Worm (Caenorhabditis elegans) whole organism, late embryonic: ENCODE measurements around the gene chil-21.

Source experiments
- C38D4.7 ChIP-seq: fragments of 200-800 bp; sonication (Bioruptor generic); optimal IDR thresholded peaks from 2 replicates; lab custom pipeline; 2018; ENCODE audit warnings: mild to moderate bottlenecking, missing genetic modification characterization, moderate library complexity, missing compliant biosample characterization
- K09A11.1 ChIP-seq: sonication (generic microtip); optimal IDR thresholded peaks from 2 replicates; lab custom pipeline; 2017; ENCODE audit warnings: antibody characterized with exemption, mild to moderate bottlenecking, missing genetic modification characterization, missing compliant biosample characterization; ENCODE audit not compliant: insufficient read depth
- ama-1 ChIP-seq: fragments of 150-350 bp; optimal IDR thresholded peaks from 2 replicates; lab custom pipeline; 2014
- ceh-14 ChIP-seq: sonication (generic microtip); optimal IDR thresholded peaks from 2 replicates; lab custom pipeline; 2016; ENCODE audit warnings: missing genotype, missing genetic modification characterization, missing compliant biosample characterization
- ceh-19 ChIP-seq: fragments of 200-800 bp; sonication (Bioruptor generic); optimal IDR thresholded peaks from 2 replicates; lab custom pipeline; 2018; ENCODE audit warnings: mild to moderate bottlenecking, missing genetic modification characterization, missing compliant biosample characterization
- ceh-34 ChIP-seq: sonication (generic microtip); optimal IDR thresholded peaks from 2 replicates; lab custom pipeline; 2016; ENCODE audit warnings: mild to moderate bottlenecking, missing genetic modification characterization, missing compliant biosample characterization
- ceh-45 ChIP-seq: fragments of 200-800 bp; sonication (Bioruptor generic); IDR thresholded peaks from 2 replicates; pipeline ENCODE4 v1.3.6; 2022; ENCODE audit warnings: missing genetic modification reagents, missing genetic modification characterization, missing compliant biosample characterization
- dmd-4 ChIP-seq: sonication (generic microtip); optimal IDR thresholded peaks from 2 replicates; lab custom pipeline; 2016; ENCODE audit warnings: borderline replicate concordance, missing genetic modification characterization, missing compliant biosample characterization
- dve-1 ChIP-seq: sonication (generic microtip); optimal IDR thresholded peaks from 2 replicates; lab custom pipeline; 2017; ENCODE audit warnings: antibody characterized with exemption, mild to moderate bottlenecking, missing genetic modification characterization, missing compliant biosample characterization
- elt-4 ChIP-seq: sonication (generic microtip); optimal IDR thresholded peaks from 2 replicates; lab custom pipeline; 2016; ENCODE audit warnings: missing genetic modification characterization, missing compliant biosample characterization
- ets-4 ChIP-seq: sonication (generic microtip); optimal IDR thresholded peaks from 2 replicates; lab custom pipeline; 2016; ENCODE audit warnings: missing genetic modification characterization, missing compliant biosample characterization
- eyg-1 ChIP-seq: sonication (generic microtip); optimal IDR thresholded peaks from 2 replicates; lab custom pipeline; 2016; ENCODE audit warnings: missing genotype, missing genetic modification characterization, missing compliant biosample characterization
- fax-1 ChIP-seq: sonication (generic microtip); optimal IDR thresholded peaks from 2 replicates; lab custom pipeline; 2016; ENCODE audit warnings: missing genotype, missing genetic modification characterization, missing compliant biosample characterization
- gmeb-2 ChIP-seq: sonication (generic microtip); optimal IDR thresholded peaks from 2 replicates; lab custom pipeline; 2016; ENCODE audit warnings: missing genetic modification characterization, inconsistent platforms, missing compliant biosample characterization
- hlh-13 ChIP-seq: fragments of 200-800 bp; sonication (Bioruptor generic); optimal IDR thresholded peaks from 2 replicates; lab custom pipeline; 2018; ENCODE audit warnings: mild to moderate bottlenecking, missing genetic modification characterization, missing compliant biosample characterization
- hlh-15 ChIP-seq: sonication (generic microtip); optimal IDR thresholded peaks from 2 replicates; lab custom pipeline; 2016; ENCODE audit warnings: missing genetic modification characterization, missing compliant biosample characterization
- hlh-30 ChIP-seq: sonication (generic microtip); optimal IDR thresholded peaks from 2 replicates; lab custom pipeline; 2017; ENCODE audit warnings: antibody characterized with exemption, missing genetic modification characterization, missing compliant biosample characterization; ENCODE audit not compliant: insufficient read depth
- madf-2 ChIP-seq: sonication (generic microtip); optimal IDR thresholded peaks from 2 replicates; lab custom pipeline; 2017; ENCODE audit warnings: missing genetic modification characterization, missing compliant biosample characterization
- nfya-1 ChIP-seq: sonication (generic microtip); optimal IDR thresholded peaks from 2 replicates; lab custom pipeline; 2017; ENCODE audit warnings: missing genetic modification characterization, mild to moderate bottlenecking, missing compliant biosample characterization, antibody characterized with exemption, moderate library complexity
- nhr-11 ChIP-seq: fragments of 150-350 bp; optimal IDR thresholded peaks from 2 replicates; lab custom pipeline; 2014; ENCODE audit warnings: missing biosample characterization, missing genetic modification characterization
- odd-2 ChIP-seq: sonication (generic microtip); optimal IDR thresholded peaks from 2 replicates; lab custom pipeline; 2017; ENCODE audit warnings: antibody characterized with exemption, mild to moderate bottlenecking, missing genetic modification characterization, missing compliant biosample characterization
- pat-9 ChIP-seq: fragments of 200-800 bp; sonication (Bioruptor generic); optimal IDR thresholded peaks from 2 replicates; lab custom pipeline; 2018; ENCODE audit warnings: mild to moderate bottlenecking, missing genetic modification characterization, moderate library complexity, missing compliant biosample characterization
- pax-1 ChIP-seq: fragments of 150-350 bp; optimal IDR thresholded peaks from 2 replicates; lab custom pipeline; 2014; ENCODE audit warnings: missing biosample characterization, missing genetic modification characterization
- pha-2 ChIP-seq: sonication (generic microtip); optimal IDR thresholded peaks from 2 replicates; lab custom pipeline; 2017; ENCODE audit warnings: mild to moderate bottlenecking, missing genetic modification characterization, missing compliant biosample characterization
- pha-4 ChIP-seq: fragments of 150-350 bp; optimal IDR thresholded peaks from 2 replicates; lab custom pipeline; 2018; ENCODE audit warnings: missing biosample characterization, missing genetic modification reagents, missing genetic modification characterization
- pqm-1 ChIP-seq: sonication (generic microtip); optimal IDR thresholded peaks from 2 replicates; lab custom pipeline; 2016; ENCODE audit warnings: missing genetic modification characterization, missing compliant biosample characterization
- pros-1 ChIP-seq: fragments of 150-350 bp; optimal IDR thresholded peaks from 2 replicates; lab custom pipeline; 2014; ENCODE audit warnings: missing biosample characterization, missing genetic modification reagents, missing genetic modification characterization
- sdc-2 ChIP-seq: sonication (generic microtip); optimal IDR thresholded peaks from 2 replicates; lab custom pipeline; 2016; ENCODE audit warnings: missing genotype, missing genetic modification characterization, missing compliant biosample characterization
- unc-42 ChIP-seq: sonication (generic microtip); optimal IDR thresholded peaks from 2 replicates; lab custom pipeline; 2016; ENCODE audit warnings: missing genotype, missing genetic modification characterization, missing compliant biosample characterization

Gene chil-21

ce11 chrII:9445368-9445767 lies 16.4 kb downstream of the chil-21 start, which contains the start of gene R09D1.13:
TSS of gene R09D1.13 (minus strand) at chrII:9445468.
- TF ChIP-seq pax-1 (tag; lab: Kevin White, UChicago), result no peak
- TF ChIP-seq eyg-1 (tag; lab: Kevin White, UChicago), result no peak
- no peak for TF ChIP-seq ceh-19
- no peak for TF ChIP-seq pqm-1
- TF ChIP-seq, all 69 proteins: peak for 0

DNA sequence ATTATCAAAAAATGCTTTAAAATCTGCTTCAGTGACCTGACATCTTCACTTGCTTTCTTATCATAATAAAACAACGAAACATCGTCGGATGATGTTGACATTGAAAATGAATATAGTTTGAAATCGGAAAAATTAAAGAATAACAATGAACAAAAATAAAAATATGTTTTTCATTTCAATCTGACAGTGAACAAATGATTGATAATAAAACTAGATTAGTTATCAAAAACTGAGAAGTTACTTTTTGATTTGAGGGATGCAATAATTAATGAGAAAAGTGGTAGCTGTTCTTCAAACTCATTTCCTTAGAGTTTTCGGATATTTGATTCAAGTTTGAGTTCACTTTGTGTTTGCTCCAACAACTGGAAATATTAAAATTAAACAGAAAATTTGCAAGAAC lies 18.3 kb downstream of the chil-21 start, which contains the start of gene chil-15:
Gene chil-15, minus strand, starts transcription at position 101 of the 400 bp plus-strand sequence.
- TF ChIP-seq ceh-45 (GFP tag; lab: Robert Waterston, UW) (no peak), unc-42 (tag; lab: Kevin White, UChicago) (no peak), ceh-34 (tag; lab: Kevin White, UChicago) (no peak), C38D4.7 (GFP tag; lab: Kevin White, UChicago) (no peak), dmd-4 (no peak)
- TF ChIP-seq, all 69 proteins: peak for 0

DNA sequence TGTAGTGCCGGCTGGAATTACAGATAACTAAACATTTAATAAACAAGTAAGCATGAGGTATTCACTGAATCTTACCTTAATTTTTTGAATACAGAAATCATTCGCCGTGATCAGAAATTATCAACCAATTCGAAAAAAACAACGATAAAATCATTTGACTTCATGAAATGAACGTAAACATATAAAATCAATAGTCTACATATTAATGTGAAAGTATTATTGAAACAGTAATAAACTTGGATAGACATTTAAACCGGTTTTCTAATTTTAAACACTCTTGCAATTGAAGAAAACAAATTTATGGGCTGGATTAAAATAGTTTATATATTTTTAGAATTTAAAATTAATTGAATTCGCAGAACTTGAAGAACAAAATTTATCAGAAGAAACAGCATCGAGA lies 19.9 kb downstream of the chil-21 start, which contains the start of gene chil-16:
Gene chil-16, minus strand, starts transcription at position 101 of the 400 bp plus-strand sequence.
- no peak for TF ChIP-seq ceh-14 (tag; lab: Kevin White, UChicago)
- TF ChIP-seq nfya-1 (tag; lab: Kevin White, UChicago), result no peak
- TF ChIP-seq odd-2, result no peak
- no peak for TF ChIP-seq sdc-2 (tag; lab: Kevin White, UChicago)

ce11 chrII:9440060-9440459 lies 21.7 kb downstream of the chil-21 start, which contains the start of gene chil-17:
TSS of gene chil-17 (minus strand) at chrII:9440160.
- TF ChIP-seq pros-1 (tag; lab: Kevin White, UChicago), result no peak
- no peak for TF ChIP-seq sdc-2 (tag; lab: Kevin White, UChicago)
- TF ChIP-seq eyg-1 (tag; lab: Kevin White, UChicago), result no peak
- TF ChIP-seq pha-4, result no peak
- TF ChIP-seq K09A11.1 (tag; lab: Kevin White, UChicago), result no peak
- no peak for TF ChIP-seq elt-4
- no peak for TF ChIP-seq gmeb-2
- TF ChIP-seq unc-42 (tag; lab: Kevin White, UChicago), result no peak

DNA sequence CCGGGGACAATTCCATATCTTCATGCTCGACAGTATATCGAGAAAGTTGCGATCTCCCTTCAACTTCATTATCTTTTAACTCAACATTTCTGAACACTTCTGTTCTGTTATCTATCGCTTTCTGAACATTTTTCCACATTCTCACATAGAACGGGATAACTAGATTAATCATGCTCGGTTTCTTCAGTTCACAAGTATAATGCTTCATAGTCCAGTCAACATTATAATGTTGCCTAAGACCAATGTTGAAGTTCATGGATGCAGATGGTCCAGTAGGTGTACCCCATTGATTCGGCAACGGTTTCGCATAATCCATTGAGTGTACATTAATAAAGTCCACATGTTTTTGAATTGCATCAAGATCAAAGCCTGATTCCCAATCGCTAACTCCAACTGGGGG lies 22.9 kb downstream of the chil-21 start:
- no peak for TF ChIP-seq ceh-14 (tag; lab: Kevin White, UChicago)
- no peak for TF ChIP-seq dmd-4
- no peak for TF ChIP-seq fax-1
- TF ChIP-seq hlh-15 (tag; lab: Kevin White, UChicago), result no peak
- no peak for TF ChIP-seq madf-2 (tag; lab: Kevin White, UChicago)
- TF ChIP-seq pha-2, result no peak
- no peak for TF ChIP-seq hlh-30 (tag; lab: Kevin White, UChicago)
- no peak for TF ChIP-seq elt-4
- TF ChIP-seq pros-1 (tag; lab: Kevin White, UChicago), result no peak
- TF ChIP-seq dve-1 (tag; lab: Kevin White, UChicago), result no peak
- no peak for TF ChIP-seq odd-2
- TF ChIP-seq, all 69 proteins: peak for 0

- TF ChIP-seq nhr-11 (tag; lab: Kevin White, UChicago) (no peak), odd-2 (no peak), dve-1 (tag; lab: Kevin White, UChicago) (no peak), eyg-1 (tag; lab: Kevin White, UChicago) (no peak), pat-9 (tag; lab: Kevin White, UChicago) (no peak), hlh-13 (GFP tag; lab: Kevin White, UChicago) (no peak), ama-1 (lab: Kevin White, UChicago) (no peak), unc-42 (tag; lab: Kevin White, UChicago) (no peak), ets-4 (no peak), K09A11.1 (tag; lab: Kevin White, UChicago) (no peak)
Measured at ce11 chrII:9438227-9438626, 23.6 kb downstream of the chil-21 start, which contains the start of gene chil-13. TSS of gene chil-13 (minus strand) at chrII:9438327.
